Worm (Caenorhabditis elegans) whole organism, L3 larva: ENCODE results near the gene moa-2.

Source experiments
- elt-1 ChIP-seq: fragments of 150-350 bp; optimal IDR thresholded peaks from 2 replicates; lab custom pipeline; 2014; ENCODE audit warnings: missing biosample characterization, missing genetic modification characterization
- fkh-10 ChIP-seq: sonication (generic microtip); optimal IDR thresholded peaks from 2 replicates; lab custom pipeline; 2017; ENCODE audit warnings: missing biosample characterization, missing genetic modification reagents, missing genetic modification characterization
- nhr-23 ChIP-seq: fragments of 150-350 bp; optimal IDR thresholded peaks from 2 replicates; lab custom pipeline; 2014; ENCODE audit warnings: missing biosample characterization, missing genetic modification reagents, missing genetic modification characterization
- pha-4 ChIP-seq: fragments of 150-350 bp; optimal IDR thresholded peaks from 2 replicates; lab custom pipeline; 2014; ENCODE audit warnings: missing biosample characterization, missing genetic modification reagents, missing genetic modification characterization
- zag-1 ChIP-seq: fragments of 150-350 bp; optimal IDR thresholded peaks from 2 replicates; lab custom pipeline; 2014; ENCODE audit warnings: missing biosample characterization, missing genetic modification characterization
- ztf-11 ChIP-seq: fragments of 150-350 bp; optimal IDR thresholded peaks from 2 replicates; lab custom pipeline; 2014; ENCODE audit warnings: missing biosample characterization, missing genetic modification characterization

- TF ChIP-seq ztf-11 (tag; lab: Kevin White, UChicago) (no peak), fkh-10 (GFP tag; lab: Kevin White, UChicago) (no peak), nhr-23 (tag; lab: Kevin White, UChicago) (no peak), elt-1 (tag; lab: Kevin White, UChicago) (no peak), zag-1 (tag; lab: Kevin White, UChicago) (no peak), pha-4 (tag; lab: Kevin White, UChicago) (no peak)
These were observed 25.8 kb upstream of the moa-2 start, which contains the start of gene cpna-2 for ce11 chrII:7724603-7725002.
